Worm (Caenorhabditis elegans) whole organism, L2 larva: ENCODE measurements around the gene abf-6.
A peak's percentile ranks its signal among the peaks of the same experiment; 100 is the strongest.

Experiments used
- C34F6.9 ChIP-seq: fragments of 150-350 bp; optimal IDR thresholded peaks from 2 replicates; lab custom pipeline; 2014; ENCODE audit warnings: missing biosample characterization, missing genetic modification characterization
- F13H6.1 ChIP-seq: sonication (generic microtip); optimal IDR thresholded peaks from 2 replicates; lab custom pipeline; 2016; ENCODE audit warnings: missing genetic modification characterization, missing compliant biosample characterization
- Y55F3AM.14 ChIP-seq: fragments of 200-800 bp; sonication (Bioruptor generic); optimal IDR thresholded peaks from 2 replicates; lab custom pipeline; 2018; ENCODE audit warnings: mild to moderate bottlenecking, missing genetic modification characterization, missing compliant biosample characterization
- alr-1 ChIP-seq: fragments of 150-350 bp; optimal IDR thresholded peaks from 2 replicates; lab custom pipeline; 2014; ENCODE audit warnings: missing biosample characterization, missing genetic modification characterization
- aly-2 ChIP-seq: fragments of 150-350 bp; optimal IDR thresholded peaks from 2 replicates; lab custom pipeline; 2014; ENCODE audit warnings: missing biosample characterization, missing genetic modification characterization
- ama-1 ChIP-seq: fragments of 150-350 bp; optimal IDR thresholded peaks from 2 replicates; lab custom pipeline; 2018; ENCODE audit warnings: inconsistent platforms
- blmp-1 ChIP-seq: sonication (generic microtip); optimal IDR thresholded peaks from 2 replicates; lab custom pipeline; 2017; ENCODE audit warnings: missing genetic modification characterization, mild to moderate bottlenecking, missing compliant biosample characterization, antibody characterized with exemption, moderate library complexity; ENCODE audit not compliant: insufficient read depth
- ceh-82 ChIP-seq: fragments of 150-350 bp; optimal IDR thresholded peaks from 2 replicates; lab custom pipeline; 2014; ENCODE audit warnings: missing biosample characterization, missing genetic modification characterization
- crh-2 ChIP-seq: sonication (generic microtip); optimal IDR thresholded peaks from 2 replicates; lab custom pipeline; 2017; ENCODE audit warnings: missing biosample characterization, missing genetic modification characterization
- dmd-4 ChIP-seq: sonication (generic microtip); optimal IDR thresholded peaks from 2 replicates; lab custom pipeline; 2017; ENCODE audit warnings: missing biosample characterization, missing genetic modification characterization
- egl-27 ChIP-seq: sonication (generic microtip); optimal IDR thresholded peaks from 3 replicates; lab custom pipeline; 2017; ENCODE audit warnings: missing biosample characterization, missing genetic modification reagents, missing genetic modification characterization
- elt-1 ChIP-seq: fragments of 150-350 bp; optimal IDR thresholded peaks from 2 replicates; lab custom pipeline; 2014; ENCODE audit warnings: missing biosample characterization, missing genetic modification characterization
- elt-3 ChIP-seq: sonication (generic microtip); optimal IDR thresholded peaks from 2 replicates; lab custom pipeline; 2017; ENCODE audit warnings: missing biosample characterization, missing genetic modification characterization
- fos-1 ChIP-seq: fragments of 150-350 bp; optimal IDR thresholded peaks from 2 replicates; lab custom pipeline; 2014; ENCODE audit warnings: missing biosample characterization, missing genetic modification characterization
- gmeb-1 ChIP-seq: fragments of 150-350 bp; optimal IDR thresholded peaks from 2 replicates; lab custom pipeline; 2014; ENCODE audit warnings: missing biosample characterization, missing genetic modification characterization
- lin-11 ChIP-seq: fragments of 150-350 bp; sonication (generic microtip); optimal IDR thresholded peaks from 2 replicates; lab custom pipeline; 2014; ENCODE audit warnings: missing biosample characterization, missing genetic modification characterization, inconsistent platforms, mixed read lengths
- lin-13 ChIP-seq: fragments of 150-350 bp; optimal IDR thresholded peaks from 2 replicates; lab custom pipeline; 2014; ENCODE audit warnings: missing biosample characterization, missing genetic modification reagents, missing genetic modification characterization
- lin-39 ChIP-seq: fragments of 150-350 bp; optimal IDR thresholded peaks from 2 replicates; lab custom pipeline; 2014; ENCODE audit warnings: missing biosample characterization, missing genetic modification reagents, missing genetic modification characterization
- lsy-2 ChIP-seq, 2 experiments: fragments of 150-350 bp in 1 of 2; sonication (generic microtip) in 1 of 2; optimal IDR thresholded peaks; 2 replicates each; lab custom pipeline; 2014 to 2017; ENCODE audit warnings: missing biosample characterization in 2 of 2, missing genetic modification characterization in 2 of 2
- mab-5 ChIP-seq: fragments of 150-350 bp; optimal IDR thresholded peaks from 2 replicates; lab custom pipeline; 2014; ENCODE audit warnings: missing biosample characterization, missing genetic modification characterization
- mbf-1 ChIP-seq: sonication (generic microtip); optimal IDR thresholded peaks from 2 replicates; lab custom pipeline; 2017; ENCODE audit warnings: missing biosample characterization, missing genetic modification characterization
- mdl-1 ChIP-seq, 2 experiments: fragments of 150-350 bp in 1 of 2; sonication (generic microtip) in 1 of 2; optimal IDR thresholded peaks; 2 replicates each; lab custom pipeline; 2017; ENCODE audit warnings: missing biosample characterization in 2 of 2, missing genetic modification characterization in 2 of 2
- nhr-10 ChIP-seq: sonication (generic microtip); optimal IDR thresholded peaks from 2 replicates; lab custom pipeline; 2017; ENCODE audit warnings: missing biosample characterization, missing genetic modification characterization
- nhr-11 ChIP-seq: fragments of 150-350 bp; optimal IDR thresholded peaks from 2 replicates; lab custom pipeline; 2014; ENCODE audit warnings: missing biosample characterization, missing genetic modification characterization
- nhr-12 ChIP-seq: fragments of 150-350 bp; optimal IDR thresholded peaks from 2 replicates; lab custom pipeline; 2014; ENCODE audit warnings: missing biosample characterization, missing genetic modification characterization
- nhr-23 ChIP-seq: fragments of 150-350 bp; optimal IDR thresholded peaks from 2 replicates; lab custom pipeline; 2014; ENCODE audit warnings: missing biosample characterization, missing genetic modification reagents, missing genetic modification characterization
- nhr-25 ChIP-seq: fragments of 150-350 bp; sonication (generic microtip); optimal IDR thresholded peaks from 3 replicates; lab custom pipeline; 2014; ENCODE audit warnings: missing biosample characterization, missing genetic modification characterization
- nhr-6 ChIP-seq: fragments of 150-350 bp; optimal IDR thresholded peaks from 2 replicates; lab custom pipeline; 2014; ENCODE audit warnings: missing biosample characterization, missing genetic modification characterization
- nhr-77 ChIP-seq: fragments of 150-350 bp; optimal IDR thresholded peaks from 2 replicates; lab custom pipeline; 2014; ENCODE audit warnings: missing biosample characterization, missing genetic modification characterization
- peb-1 ChIP-seq: fragments of 150-350 bp; optimal IDR thresholded peaks from 2 replicates; lab custom pipeline; 2014; ENCODE audit warnings: missing biosample characterization, missing genetic modification characterization
- sem-4 ChIP-seq: fragments of 150-350 bp; optimal IDR thresholded peaks from 2 replicates; lab custom pipeline; 2014; ENCODE audit warnings: missing biosample characterization, missing genetic modification reagents, missing genetic modification characterization
- skn-1 ChIP-seq: sonication (generic microtip); optimal IDR thresholded peaks from 2 replicates; lab custom pipeline; 2017; ENCODE audit warnings: missing biosample characterization, missing genetic modification characterization
- sma-3 ChIP-seq: sonication (generic microtip); optimal IDR thresholded peaks from 2 replicates; lab custom pipeline; 2016; ENCODE audit warnings: missing genetic modification reagents, missing genetic modification characterization, missing compliant biosample characterization
- sma-9 ChIP-seq, 2 experiments: fragments of 150-350 bp in 1 of 2; sonication (generic microtip) in 1 of 2; optimal IDR thresholded peaks; 2 replicates each; lab custom pipeline; 2014 to 2016; ENCODE audit warnings: missing genetic modification characterization in 2 of 2, mild to moderate bottlenecking in 1 of 2, missing biosample characterization in 1 of 2, missing compliant biosample characterization in 1 of 2, missing genetic modification reagents in 1 of 2, moderate library complexity in 1 of 2
- snpc-4 ChIP-seq: fragments of 150-350 bp; optimal IDR thresholded peaks from 2 replicates; lab custom pipeline; 2014; ENCODE audit warnings: missing biosample characterization, missing genetic modification characterization
- unc-39 ChIP-seq: fragments of 150-350 bp; optimal IDR thresholded peaks from 2 replicates; lab custom pipeline; 2014; ENCODE audit warnings: missing biosample characterization, missing genetic modification characterization
- unc-55 ChIP-seq: fragments of 150-350 bp; sonication (generic microtip); optimal IDR thresholded peaks from 3 replicates; lab custom pipeline; 2014; ENCODE audit warnings: missing biosample characterization, missing genetic modification reagents, missing genetic modification characterization
- unc-62 ChIP-seq: fragments of 150-350 bp; optimal IDR thresholded peaks from 2 replicates; lab custom pipeline; 2014; ENCODE audit warnings: missing biosample characterization, missing genetic modification reagents, missing genetic modification characterization
- zag-1 ChIP-seq: fragments of 150-350 bp; optimal IDR thresholded peaks from 2 replicates; lab custom pipeline; 2014; ENCODE audit warnings: missing biosample characterization, missing genetic modification characterization
- ztf-1 ChIP-seq: fragments of 200-800 bp; sonication (Bioruptor generic); conservative IDR thresholded peaks from 2 replicates; pipeline ENCODE4 v1.3.6; 2022; ENCODE audit warnings: missing genetic modification characterization, missing compliant biosample characterization
- ztf-4 ChIP-seq: fragments of 150-350 bp; optimal IDR thresholded peaks from 2 replicates; lab custom pipeline; 2014; ENCODE audit warnings: missing biosample characterization, missing genetic modification characterization

The abf-6 gene

ce11 chrX:12844170-12844569 is 50.3 kb downstream of the abf-6 start:
- TF ChIP-seq elt-3, result no peak
- TF ChIP-seq skn-1 (tag; lab: Kevin White, UChicago), result no peak
- peak; percentile 89 for TF ChIP-seq blmp-1 (tag; lab: Kevin White, UChicago)
- no peak for TF ChIP-seq peb-1
- peak; percentile 48 for TF ChIP-seq sma-9 (GFP tag; optimal IDR thresholded peaks at IDR 0.05; lab: Kevin White, UChicago)
- no peak for TF ChIP-seq sma-9 (tag; optimal IDR thresholded peaks at IDR 0.05; lab: Kevin White, UChicago)
- TF ChIP-seq nhr-11 (tag; lab: Kevin White, UChicago), result no peak
- no peak for TF ChIP-seq zag-1 (tag; lab: Kevin White, UChicago)
- no peak for TF ChIP-seq lsy-2 (tag; optimal IDR thresholded peaks at IDR 0.05; lab: Kevin White, UChicago)
- no peak for TF ChIP-seq unc-39 (tag; lab: Kevin White, UChicago)
- TF ChIP-seq nhr-6 (tag; lab: Kevin White, UChicago), result no peak
- peak; percentile 32 for TF ChIP-seq sem-4 (tag; lab: Kevin White, UChicago)
- no peak for TF ChIP-seq nhr-77 (tag; lab: Kevin White, UChicago)
- no peak for TF ChIP-seq mab-5 (tag; lab: Kevin White, UChicago)
- TF ChIP-seq lin-11 (tag; lab: Kevin White, UChicago), result no peak
- TF ChIP-seq mbf-1, result no peak
- no peak for TF ChIP-seq F13H6.1
- TF ChIP-seq ztf-1 (GFP tag; lab: Robert Waterston, UW), result no peak
- no peak for TF ChIP-seq C34F6.9 (tag; lab: Kevin White, UChicago)
- TF ChIP-seq snpc-4 (tag; lab: Kevin White, UChicago), result no peak
- TF ChIP-seq fos-1, result no peak
- TF ChIP-seq aly-2 (tag; lab: Kevin White, UChicago), result no peak
- TF ChIP-seq lin-39 (tag; lab: Kevin White, UChicago), result no peak
- peak; percentile 85 for TF ChIP-seq nhr-25 (tag; lab: Kevin White, UChicago)
- TF ChIP-seq mdl-1 (tag; optimal IDR thresholded peaks at IDR 0.05; lab: Kevin White, UChicago), result peak in 1 of 2 experiments; percentile 13
- peak; percentile 34 for TF ChIP-seq egl-27 (tag; lab: Kevin White, UChicago)
- TF ChIP-seq unc-62 (GFP tag; lab: Kevin White, UChicago), result no peak
- TF ChIP-seq nhr-12 (tag; lab: Kevin White, UChicago), result no peak
- TF ChIP-seq Y55F3AM.14 (GFP tag; lab: Kevin White, UChicago), result no peak
- no peak for TF ChIP-seq dmd-4 (tag; lab: Kevin White, UChicago)
- no peak for TF ChIP-seq nhr-10 (tag; lab: Kevin White, UChicago)
- TF ChIP-seq gmeb-1 (tag; lab: Kevin White, UChicago), result no peak
- TF ChIP-seq sma-3 (GFP tag; lab: Kevin White, UChicago), result no peak
- no peak for TF ChIP-seq nhr-23 (tag; lab: Kevin White, UChicago)
- TF ChIP-seq ceh-82 (tag; lab: Kevin White, UChicago), result no peak
- TF ChIP-seq crh-2, result no peak
- TF ChIP-seq lin-13 (GFP tag; lab: Kevin White, UChicago), result no peak
- TF ChIP-seq alr-1, result no peak
- no peak for TF ChIP-seq ama-1 (lab: Kevin White, UChicago)
- no peak for TF ChIP-seq ztf-4
- TF ChIP-seq unc-55 (GFP tag; lab: Kevin White, UChicago), result no peak
- no peak for TF ChIP-seq elt-1 (tag; lab: Kevin White, UChicago)
